Worm (Caenorhabditis elegans): Measurements from ENCODE around the gene F26F2.1.

DNA sequence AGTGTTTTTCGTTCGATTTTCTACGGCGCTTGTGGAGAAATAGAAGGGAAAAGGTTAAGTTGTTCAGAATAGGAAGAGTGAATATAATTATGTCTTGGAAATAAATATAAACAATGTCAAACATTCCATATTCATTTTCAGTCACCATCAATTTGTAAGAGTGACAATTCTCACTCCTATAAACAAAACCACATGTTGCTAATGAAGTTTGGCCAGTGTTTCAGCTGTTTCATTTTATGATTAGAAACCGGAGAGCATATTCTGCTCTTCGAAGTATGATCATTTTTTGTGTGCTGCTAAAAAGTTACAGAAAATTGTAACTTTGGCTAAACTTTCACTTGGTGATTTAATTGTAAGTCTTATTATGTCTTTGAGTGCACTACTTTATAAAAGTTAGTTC, 6.6 kb downstream of the F26F2.1 start, which contains the start of gene Y38H6C.21:
- TF ChIP-seq blmp-1 (tag; optimal IDR thresholded peaks at IDR 0.05; ENCODE audit: insufficient read depth) (no peak), nhr-237 (tag; optimal IDR thresholded peaks at IDR 0.05) (no peak), unc-39 (tag; optimal IDR thresholded peaks at IDR 0.05) (no peak), ceh-16 (tag; optimal IDR thresholded peaks at IDR 0.05) (no peak), ama-1 (optimal IDR thresholded peaks at IDR 0.05) (no peak), Y55F3AM.14 (GFP tag; optimal IDR thresholded peaks at IDR 0.05) (no peak), lin-39 (tag; optimal IDR thresholded peaks at IDR 0.05) (no peak), lsy-2 (tag; optimal IDR thresholded peaks at IDR 0.05) (no peak), alr-1 (tag; optimal IDR thresholded peaks at IDR 0.05) (no peak), zag-1 (tag; optimal IDR thresholded peaks at IDR 0.05) (no peak), elt-1 (tag; optimal IDR thresholded peaks at IDR 0.05) (no peak), skn-1 (tag; optimal IDR thresholded peaks at IDR 0.05) (no peak)
